Worm (Caenorhabditis elegans) whole organism, mixed stage, embryonic: ENCODE results near the gene ifd-1.

Experiments used
- M03D4.4 ChIP-seq: sonication (generic microtip); optimal IDR thresholded peaks from 2 replicates; lab custom pipeline; 2017; ENCODE audit warnings: mild to moderate bottlenecking, missing genetic modification characterization, missing compliant biosample characterization
- ceh-39 ChIP-seq: fragments of 150-350 bp; optimal IDR thresholded peaks from 2 replicates; lab custom pipeline; 2014; ENCODE audit warnings: missing biosample characterization, missing genetic modification characterization
- ceh-43 ChIP-seq: fragments of 200-800 bp; sonication (Bioruptor generic); optimal IDR thresholded peaks from 2 replicates; lab custom pipeline; 2018; ENCODE audit warnings: mild to moderate bottlenecking, missing genetic modification characterization, moderate library complexity, missing compliant biosample characterization
- ceh-83 ChIP-seq: fragments of 200-800 bp; sonication (Bioruptor generic); optimal IDR thresholded peaks from 2 replicates; lab custom pipeline; 2018; ENCODE audit warnings: mild to moderate bottlenecking, missing genetic modification characterization, missing compliant biosample characterization
- ces-1 ChIP-seq: fragments of 150-350 bp; optimal IDR thresholded peaks from 2 replicates; lab custom pipeline; 2014; ENCODE audit warnings: missing biosample characterization, missing genetic modification reagents, missing genetic modification characterization
- cnd-1 ChIP-seq: fragments of 200-800 bp; sonication (Bioruptor generic); optimal IDR thresholded peaks from 2 replicates; lab custom pipeline; 2018; ENCODE audit warnings: mild to moderate bottlenecking, missing genetic modification characterization, missing compliant biosample characterization
- drap-1 ChIP-seq: fragments of 200-800 bp; sonication (Bioruptor generic); optimal IDR thresholded peaks from 3 replicates; lab custom pipeline; 2018; ENCODE audit warnings: mild to moderate bottlenecking, missing genetic modification characterization, missing compliant biosample characterization
- elt-1 ChIP-seq: sonication (generic microtip); optimal IDR thresholded peaks from 2 replicates; lab custom pipeline; 2017; ENCODE audit warnings: missing genetic modification characterization, mild to moderate bottlenecking, missing compliant biosample characterization, antibody characterized with exemption, moderate library complexity, borderline replicate concordance; ENCODE audit not compliant: insufficient read depth
- elt-3 ChIP-seq: fragments of 150-350 bp; optimal IDR thresholded peaks from 2 replicates; lab custom pipeline; 2014; ENCODE audit warnings: missing biosample characterization, missing genetic modification characterization
- flh-1 ChIP-seq: fragments of 200-800 bp; sonication (Bioruptor generic); optimal IDR thresholded peaks from 2 replicates; lab custom pipeline; 2018; ENCODE audit warnings: mild to moderate bottlenecking, missing genetic modification characterization, moderate library complexity, missing compliant biosample characterization
- ham-2 ChIP-seq: fragments of 200-800 bp; sonication (Bioruptor generic); optimal IDR thresholded peaks from 2 replicates; lab custom pipeline; 2018; ENCODE audit warnings: mild to moderate bottlenecking, missing genetic modification characterization, missing compliant biosample characterization
- hlh-1 ChIP-seq: fragments of 150-350 bp; optimal IDR thresholded peaks from 2 replicates; lab custom pipeline; 2014; ENCODE audit warnings: missing biosample characterization, missing genetic modification reagents, missing genetic modification characterization
- lin-13 ChIP-seq: fragments of 150-350 bp; optimal IDR thresholded peaks from 2 replicates; lab custom pipeline; 2014; ENCODE audit warnings: missing biosample characterization, missing genetic modification characterization
- lin-32 ChIP-seq: fragments of 200-800 bp; sonication (Bioruptor generic); optimal IDR thresholded peaks from 2 replicates; lab custom pipeline; 2018; ENCODE audit warnings: mild to moderate bottlenecking, missing genetic modification characterization, missing compliant biosample characterization
- lsy-2 ChIP-seq: fragments of 150-350 bp; optimal IDR thresholded peaks from 2 replicates; lab custom pipeline; 2014; ENCODE audit warnings: missing biosample characterization, missing genetic modification characterization
- mab-5 ChIP-seq: fragments of 150-350 bp; optimal IDR thresholded peaks from 2 replicates; lab custom pipeline; 2014; ENCODE audit warnings: missing biosample characterization, missing genetic modification characterization
- mls-2 ChIP-seq: sonication (generic microtip); optimal IDR thresholded peaks from 2 replicates; lab custom pipeline; 2016; ENCODE audit warnings: mild to moderate bottlenecking, missing genetic modification characterization, moderate library complexity, missing compliant biosample characterization
- nhr-12 ChIP-seq: fragments of 150-350 bp; optimal IDR thresholded peaks from 2 replicates; lab custom pipeline; 2014; ENCODE audit warnings: missing biosample characterization, missing genetic modification characterization
- nhr-28 ChIP-seq: fragments of 150-350 bp; optimal IDR thresholded peaks from 2 replicates; lab custom pipeline; 2014; ENCODE audit warnings: missing biosample characterization, missing genetic modification characterization
- nhr-76 ChIP-seq: sonication (generic microtip); optimal IDR thresholded peaks from 2 replicates; lab custom pipeline; 2017; ENCODE audit warnings: missing biosample characterization, missing genetic modification characterization
- pha-4 ChIP-seq: fragments of 150-350 bp; optimal IDR thresholded peaks from 2 replicates; lab custom pipeline; 2018; ENCODE audit warnings: missing biosample characterization, missing genetic modification reagents, missing genetic modification characterization
- sem-2 ChIP-seq: fragments of 200-800 bp; sonication (Bioruptor generic); optimal IDR thresholded peaks from 2 replicates; lab custom pipeline; 2018; ENCODE audit warnings: mild to moderate bottlenecking, missing genetic modification characterization, missing compliant biosample characterization
- snpc-4 ChIP-seq: fragments of 150-350 bp; optimal IDR thresholded peaks from 2 replicates; lab custom pipeline; 2014; ENCODE audit warnings: missing biosample characterization, missing genetic modification characterization
- sptf-1 ChIP-seq: sonication (generic microtip); optimal IDR thresholded peaks from 2 replicates; lab custom pipeline; 2017; ENCODE audit warnings: mild to moderate bottlenecking, missing genetic modification characterization, moderate library complexity, missing compliant biosample characterization
- tbx-8 ChIP-seq: fragments of 200-800 bp; sonication (Bioruptor generic); optimal IDR thresholded peaks from 2 replicates; lab custom pipeline; 2018; ENCODE audit warnings: mild to moderate bottlenecking, missing genetic modification characterization, moderate library complexity, missing compliant biosample characterization
- unc-120 ChIP-seq: sonication (generic microtip); optimal IDR thresholded peaks from 2 replicates; lab custom pipeline; 2017; ENCODE audit warnings: missing genetic modification characterization, missing compliant biosample characterization; ENCODE audit not compliant: poor library complexity, severe bottlenecking
- unc-39 ChIP-seq: fragments of 150-350 bp; optimal IDR thresholded peaks from 2 replicates; lab custom pipeline; 2014; ENCODE audit warnings: missing biosample characterization, missing genetic modification characterization
- unc-62 ChIP-seq: fragments of 150-350 bp; optimal IDR thresholded peaks from 2 replicates; lab custom pipeline; 2014; ENCODE audit warnings: missing biosample characterization, missing genetic modification reagents, missing genetic modification characterization
- zip-8 ChIP-seq: fragments of 150-350 bp; optimal IDR thresholded peaks from 2 replicates; lab custom pipeline; 2014; ENCODE audit warnings: missing biosample characterization, missing genetic modification characterization
- ztf-11 ChIP-seq: fragments of 150-350 bp; optimal IDR thresholded peaks from 2 replicates; lab custom pipeline; 2014; ENCODE audit warnings: missing biosample characterization, missing genetic modification characterization

ifd-1 gene

DNA sequence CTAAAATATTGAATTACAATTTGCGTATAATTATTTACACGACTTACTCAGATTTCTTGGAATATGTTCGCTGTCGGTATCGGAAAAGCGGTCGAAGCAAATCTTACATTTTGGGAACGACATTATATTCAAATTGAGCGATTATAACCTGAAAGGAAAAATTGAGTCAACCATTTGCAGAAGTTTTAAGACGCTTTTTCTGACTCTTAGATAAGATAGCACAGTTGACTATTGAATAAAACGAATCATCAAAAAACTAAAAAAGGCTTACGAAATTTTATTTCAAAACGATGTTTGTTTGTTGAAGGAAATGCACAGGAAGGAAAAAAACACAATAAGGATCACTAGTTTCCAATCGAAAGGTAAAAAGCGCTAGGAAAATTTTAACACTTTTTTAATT, 4.1 kb upstream of the ifd-1 start, which contains the start of gene rcs-1:
rcs-1 (minus strand) TSS at position 176 of the 400 bp plus-strand sequence.
- TF ChIP-seq lsy-2 (no peak), ham-2 (GFP tag; lab: Kevin White, UChicago) (no peak), nhr-76 (no peak), drap-1 (GFP tag; lab: Kevin White, UChicago) (no peak), elt-1 (tag; lab: Kevin White, UChicago) (no peak), ceh-43 (GFP tag; lab: Kevin White, UChicago) (no peak), nhr-28 (tag; lab: Kevin White, UChicago) (no peak), ceh-39 (tag; lab: Kevin White, UChicago) (no peak), mls-2 (tag; lab: Kevin White, UChicago) (no peak), lin-13 (tag; lab: Kevin White, UChicago) (no peak), tbx-8 (GFP tag; lab: Kevin White, UChicago) (no peak), nhr-12 (tag; lab: Kevin White, UChicago) (no peak), hlh-1 (no peak), lin-32 (GFP tag; lab: Kevin White, UChicago) (no peak), M03D4.4 (no peak)
- TF ChIP-seq, all 35 proteins: peak for 0

DNA sequence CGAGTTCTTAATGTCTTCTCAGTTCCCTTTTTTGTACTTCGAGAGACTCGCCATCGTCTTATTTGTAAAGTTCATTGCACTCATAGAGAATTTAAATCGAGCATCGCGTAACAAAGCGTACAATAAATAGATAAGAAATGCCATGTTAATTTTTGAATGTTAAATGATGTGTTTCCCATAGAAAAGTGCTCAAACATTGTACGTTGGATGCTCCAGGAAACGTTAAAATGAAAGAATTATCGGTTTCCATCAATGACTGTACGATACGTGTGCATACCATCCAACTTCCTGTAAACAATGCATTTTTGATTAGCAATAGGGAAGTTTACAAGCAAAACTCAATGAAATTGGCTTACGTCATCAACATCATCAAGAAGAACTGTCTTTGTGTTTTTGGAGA, 3.6 kb downstream of the ifd-1 start:
- no peak for TF ChIP-seq unc-62 (GFP tag; lab: Kevin White, UChicago)
- TF ChIP-seq nhr-12 (tag; lab: Kevin White, UChicago) = no peak
- TF ChIP-seq sptf-1 (tag; lab: Kevin White, UChicago) = no peak
- no peak for TF ChIP-seq pha-4 (tag; lab: Kevin White, UChicago)
- no peak for TF ChIP-seq elt-3 (tag; lab: Kevin White, UChicago)
- no peak for TF ChIP-seq ztf-11 (tag; lab: Kevin White, UChicago)
- no peak for TF ChIP-seq elt-1 (tag; lab: Kevin White, UChicago)
- no peak for TF ChIP-seq lin-32 (GFP tag; lab: Kevin White, UChicago)
- no peak for TF ChIP-seq ceh-43 (GFP tag; lab: Kevin White, UChicago)
- TF ChIP-seq, all 35 proteins: peak for 0

DNA sequence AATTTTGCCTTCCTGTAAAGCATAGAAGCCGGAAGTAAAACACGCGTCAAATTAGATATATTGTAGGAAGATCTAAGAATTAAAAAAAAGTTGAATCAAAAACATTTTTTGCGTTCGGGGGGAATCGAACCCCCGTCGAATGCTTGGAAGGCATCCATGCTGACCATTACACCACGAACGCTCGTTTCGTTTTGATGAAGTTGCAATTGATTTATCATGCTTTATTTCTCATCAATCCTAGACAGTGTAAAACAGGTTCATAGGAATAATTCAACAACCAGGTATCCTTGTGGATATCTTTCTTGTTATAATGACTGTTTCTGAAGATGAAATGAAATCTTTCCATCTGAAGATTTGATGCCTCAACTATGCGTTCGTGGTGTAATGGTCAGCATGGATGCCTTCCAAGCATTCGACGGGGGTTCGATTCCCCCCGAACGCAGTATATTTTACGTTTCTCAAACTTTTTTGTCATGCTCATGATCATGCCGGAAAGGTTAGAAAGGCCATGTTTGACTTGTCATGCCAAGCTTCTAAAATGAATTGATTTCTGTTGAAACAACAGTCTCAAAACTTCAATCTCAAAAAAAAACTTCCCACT, 4.3 kb downstream of the ifd-1 start:
- TF ChIP-seq snpc-4 (tag; lab: Kevin White, UChicago) (no peak), ceh-43 (GFP tag; lab: Kevin White, UChicago) (no peak), nhr-28 (tag; lab: Kevin White, UChicago) (no peak), drap-1 (GFP tag; lab: Kevin White, UChicago) (no peak), pha-4 (tag; lab: Kevin White, UChicago) (no peak), hlh-1 (no peak), lin-13 (tag; lab: Kevin White, UChicago) (no peak), lsy-2 (no peak), mls-2 (tag; lab: Kevin White, UChicago) (no peak), M03D4.4 (no peak), ceh-83 (GFP tag; lab: Kevin White, UChicago) (no peak), ces-1 (no peak), zip-8 (no peak), unc-120 (tag; lab: Kevin White, UChicago) (no peak), sem-2 (GFP tag; lab: Kevin White, UChicago) (no peak), mab-5 (tag; lab: Kevin White, UChicago) (no peak), elt-1 (tag; lab: Kevin White, UChicago) (no peak), flh-1 (GFP tag; lab: Kevin White, UChicago) (no peak), ztf-11 (tag; lab: Kevin White, UChicago) (no peak)

ce11 chrX:8817929-8818328, 6.3 kb downstream of the ifd-1 start:
- TF ChIP-seq tbx-8 (GFP tag; lab: Kevin White, UChicago) (peak; percentile 20), pha-4 (tag; lab: Kevin White, UChicago) (peak; percentile 71), M03D4.4 (peak; percentile 34), elt-1 (tag; lab: Kevin White, UChicago) (no peak), lin-32 (GFP tag; lab: Kevin White, UChicago) (peak; percentile 17), mls-2 (tag; lab: Kevin White, UChicago) (peak; percentile 9), ham-2 (GFP tag; lab: Kevin White, UChicago) (no peak), unc-39 (tag; lab: Kevin White, UChicago) (no peak), cnd-1 (peak; percentile 38), drap-1 (GFP tag; lab: Kevin White, UChicago) (peak; percentile 50), sem-2 (GFP tag; lab: Kevin White, UChicago) (peak; percentile 50), ceh-83 (GFP tag; lab: Kevin White, UChicago) (peak; percentile 46), sptf-1 (tag; lab: Kevin White, UChicago) (peak; percentile 48)
